Worm (Caenorhabditis elegans): Measurements from ENCODE around the gene Y97E10AL.1.

DNA sequence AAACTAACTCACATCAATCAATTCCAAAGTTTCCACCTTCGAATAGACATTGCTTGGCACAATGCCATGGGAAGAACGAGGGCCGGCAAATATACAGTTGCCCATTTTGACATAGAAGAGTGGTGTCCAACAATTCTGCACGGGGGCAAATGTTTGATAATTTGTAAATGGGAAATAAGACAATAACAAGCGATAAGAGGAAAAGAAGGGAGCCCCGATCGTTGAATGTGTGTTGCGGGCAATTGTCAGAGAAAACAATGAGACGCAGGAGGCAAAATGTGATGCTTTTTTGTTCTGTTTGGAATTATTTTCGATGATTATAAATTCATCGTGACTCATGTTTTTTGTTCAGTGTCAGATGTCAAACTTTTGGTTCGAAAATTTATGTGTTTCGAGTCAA is 29.7 kb upstream of the Y97E10AL.1 start, which contains the start of gene pals-34:
- TF ChIP-seq pha-4 (tag; optimal IDR thresholded peaks at IDR 0.05) (no peak), ztf-11 (tag; optimal IDR thresholded peaks at IDR 0.05) (no peak), nhr-237 (tag; optimal IDR thresholded peaks at IDR 0.05) (no peak), unc-39 (tag; optimal IDR thresholded peaks at IDR 0.05) (no peak), jun-1 (tag; optimal IDR thresholded peaks at IDR 0.05) (no peak), lin-15B (tag; optimal IDR thresholded peaks at IDR 0.05) (no peak), unc-62 (GFP tag; optimal IDR thresholded peaks at IDR 0.05) (no peak), mdl-1 (tag; optimal IDR thresholded peaks at IDR 0.05) (no peak), nhr-11 (tag; optimal IDR thresholded peaks at IDR 0.05) (no peak), sea-2 (GFP tag; optimal IDR thresholded peaks at IDR 0.05) (no peak), ZK546.5 (tag; optimal IDR thresholded peaks at IDR 0.05) (no peak), fkh-2 (tag; optimal IDR thresholded peaks at IDR 0.05) (no peak), ama-1 (optimal IDR thresholded peaks at IDR 0.05) (no peak), nhr-28 (tag; optimal IDR thresholded peaks at IDR 0.05) (no peak)

All from whole organism, L3 larva.